Fruit fly (Drosophila melanogaster) whole organism, embryonic: ENCODE data around the gene CG33281.

ENCODE experiments used
- Antp ChIP-seq: fragments of 200-800 bp; sonication (Bioruptor generic); optimal IDR thresholded peaks from 3 replicates; lab custom pipeline; 2016; ENCODE audit warnings: missing biosample characterization, missing genetic modification characterization
- Atf-2 ChIP-seq: fragments of 200-800 bp; sonication (Bioruptor generic); optimal IDR thresholded peaks from 2 replicates; lab custom pipeline; 2016; ENCODE audit warnings: missing biosample characterization, missing genetic modification characterization
- BEAF-32 ChIP-seq: fragments of 200-800 bp; sonication (Bioruptor generic); optimal IDR thresholded peaks from 3 replicates; lab custom pipeline; 2017; ENCODE audit warnings: missing biosample characterization, missing genetic modification characterization, mild to moderate bottlenecking, moderate library complexity, missing genetic modification reagents
- CG10209 ChIP-seq: fragments of 200-800 bp; sonication (Bioruptor generic); optimal IDR thresholded peaks from 3 replicates; lab custom pipeline; 2017; ENCODE audit warnings: missing biosample characterization, mild to moderate bottlenecking, missing genetic modification characterization, missing genetic modification reagents
- CG11504 ChIP-seq: fragments of 200-800 bp; sonication (Bioruptor generic); optimal IDR thresholded peaks from 3 replicates; lab custom pipeline; 2019; ENCODE audit warnings: missing biosample characterization, mild to moderate bottlenecking, missing genetic modification characterization, moderate library complexity
- CG12155 ChIP-seq: fragments of 200-800 bp; sonication (Bioruptor generic); optimal IDR thresholded peaks from 3 replicates; lab custom pipeline; 2016; ENCODE audit warnings: missing biosample characterization, missing genetic modification characterization
- CG13424 ChIP-seq: fragments of 200-800 bp; sonication (Bioruptor generic); optimal IDR thresholded peaks from 2 replicates; lab custom pipeline; 2019; ENCODE audit warnings: missing biosample characterization, mild to moderate bottlenecking, missing genetic modification characterization, moderate library complexity
- CG13894 ChIP-seq: fragments of 200-800 bp; sonication (Bioruptor generic); optimal IDR thresholded peaks from 3 replicates; lab custom pipeline; 2018; ENCODE audit warnings: missing biosample characterization, mild to moderate bottlenecking, missing genetic modification characterization, moderate library complexity
- CG14860 ChIP-seq: fragments of 200-800 bp; sonication (Bioruptor generic); IDR thresholded peaks from 3 replicates; pipeline ENCODE4 v1.3.6; 2022; ENCODE audit warnings: missing biosample characterization, missing genetic modification characterization; ENCODE audit not compliant: partially characterized antibody
- CG15011 ChIP-seq: fragments of 200-800 bp; sonication (Bioruptor generic); optimal IDR thresholded peaks from 3 replicates; lab custom pipeline; 2018; ENCODE audit warnings: missing biosample characterization, mild to moderate bottlenecking, missing genetic modification characterization
- CG16813 ChIP-seq: fragments of 200-800 bp; sonication (Bioruptor generic); IDR thresholded peaks from 3 replicates; pipeline ENCODE4 v1.3.6; 2022; ENCODE audit warnings: missing biosample characterization, missing genetic modification characterization; ENCODE audit not compliant: partially characterized antibody
- CG18619 ChIP-seq: fragments of 200-800 bp; sonication (Bioruptor generic); optimal IDR thresholded peaks from 3 replicates; lab custom pipeline; 2017; ENCODE audit warnings: missing biosample characterization, mild to moderate bottlenecking, missing genetic modification characterization
- CG2712 ChIP-seq: fragments of 200-800 bp; optimal IDR thresholded peaks from 3 replicates; lab custom pipeline; 2019; ENCODE audit warnings: missing biosample characterization, mild to moderate bottlenecking, missing genetic modification characterization, moderate library complexity
- CG2875 ChIP-seq: fragments of 200-800 bp; sonication (Bioruptor generic); optimal IDR thresholded peaks from 2 replicates; lab custom pipeline; 2017; ENCODE audit warnings: missing biosample characterization, mild to moderate bottlenecking, missing genetic modification characterization, missing genetic modification reagents
- CG3065 ChIP-seq: fragments of 200-800 bp; sonication (Bioruptor generic); optimal IDR thresholded peaks from 2 replicates; lab custom pipeline; 2016; ENCODE audit warnings: missing biosample characterization, missing genetic modification characterization
- CG4424 ChIP-seq: fragments of 200-800 bp; sonication (Bioruptor generic); optimal IDR thresholded peaks from 3 replicates; lab custom pipeline; 2016; ENCODE audit warnings: missing biosample characterization, missing genetic modification characterization
- CG4707 ChIP-seq: fragments of 200-800 bp; sonication (Bioruptor generic); optimal IDR thresholded peaks from 2 replicates; lab custom pipeline; 2018; ENCODE audit warnings: missing biosample characterization, mild to moderate bottlenecking, missing genetic modification characterization, moderate library complexity
- CG6765 ChIP-seq: fragments of 200-800 bp; sonication (Bioruptor generic); optimal IDR thresholded peaks from 3 replicates; lab custom pipeline; 2017; ENCODE audit warnings: missing biosample characterization, mild to moderate bottlenecking, missing genetic modification characterization
- CG6791 ChIP-seq: fragments of 200-800 bp; sonication (Bioruptor generic); IDR thresholded peaks from 3 replicates; pipeline ENCODE4 v1.3.6; 2022; ENCODE audit warnings: missing biosample characterization, missing genetic modification characterization; ENCODE audit not compliant: partially characterized antibody
- CG6854 ChIP-seq: fragments of 200-800 bp; sonication (Bioruptor generic); optimal IDR thresholded peaks from 3 replicates; lab custom pipeline; 2017; ENCODE audit warnings: missing biosample characterization, mild to moderate bottlenecking, missing genetic modification characterization
- CG8281 ChIP-seq: fragments of 200-800 bp; sonication (Bioruptor generic); optimal IDR thresholded peaks from 2 replicates; lab custom pipeline; 2018; ENCODE audit warnings: missing biosample characterization, mild to moderate bottlenecking, missing genetic modification characterization, moderate library complexity
- Dad ChIP-seq: fragments of 200-800 bp; sonication (Bioruptor generic); optimal IDR thresholded peaks from 3 replicates; lab custom pipeline; 2016; ENCODE audit warnings: missing biosample characterization, missing genetic modification characterization
- Fer1 ChIP-seq: fragments of 200-800 bp; sonication (Bioruptor generic); optimal IDR thresholded peaks from 2 replicates; lab custom pipeline; 2017; ENCODE audit warnings: missing biosample characterization, mild to moderate bottlenecking, missing genetic modification characterization
- H2.0 ChIP-seq: fragments of 200-800 bp; sonication (Bioruptor generic); IDR thresholded peaks from 2 replicates; pipeline ENCODE4 v1.3.6; 2022; ENCODE audit warnings: missing biosample characterization, missing genetic modification characterization
- HmgZ ChIP-seq: fragments of 200-800 bp; sonication (Bioruptor generic); optimal IDR thresholded peaks from 2 replicates; lab custom pipeline; 2018; ENCODE audit warnings: missing biosample characterization, mild to moderate bottlenecking, missing genetic modification characterization
- MBD-R2 ChIP-seq: fragments of 200-800 bp; sonication (Bioruptor generic); IDR thresholded peaks from 2 replicates; pipeline ENCODE4 v1.3.6; 2022; ENCODE audit warnings: missing biosample characterization, missing genetic modification characterization
- Mes4 ChIP-seq: fragments of 200-800 bp; sonication (Bioruptor generic); optimal IDR thresholded peaks from 2 replicates; lab custom pipeline; 2016; ENCODE audit warnings: missing biosample characterization, missing genetic modification characterization
- Oli ChIP-seq: fragments of 200-800 bp; sonication (Bioruptor generic); optimal IDR thresholded peaks from 2 replicates; lab custom pipeline; 2018; ENCODE audit warnings: missing biosample characterization, mild to moderate bottlenecking, missing genetic modification characterization, moderate library complexity
- PHDP ChIP-seq: fragments of 200-800 bp; sonication (Bioruptor generic); optimal IDR thresholded peaks from 3 replicates; lab custom pipeline; 2018; ENCODE audit warnings: missing biosample characterization, mild to moderate bottlenecking, missing genetic modification characterization, moderate library complexity
- Scr ChIP-seq: fragments of 200-800 bp; sonication (Bioruptor generic); IDR thresholded peaks from 2 replicates; pipeline ENCODE4 v1.3.6; 2022; ENCODE audit warnings: missing biosample characterization, missing genetic modification characterization; ENCODE audit not compliant: partially characterized antibody
- Sox100B ChIP-seq: fragments of 200-800 bp; sonication (Bioruptor generic); optimal IDR thresholded peaks from 3 replicates; lab custom pipeline; 2018; ENCODE audit warnings: missing biosample characterization, mild to moderate bottlenecking, missing genetic modification characterization
- al ChIP-seq: fragments of 200-800 bp; sonication (Bioruptor generic); IDR thresholded peaks from 2 replicates; pipeline ENCODE4 v1.3.6; 2022; ENCODE audit warnings: missing biosample characterization, missing genetic modification characterization
- amos ChIP-seq: fragments of 200-800 bp; sonication (Bioruptor generic); IDR thresholded peaks from 2 replicates; pipeline ENCODE4 v1.3.6; 2022; ENCODE audit warnings: missing biosample characterization, missing genetic modification characterization; ENCODE audit not compliant: partially characterized antibody
- az2 ChIP-seq: fragments of 200-800 bp; sonication (Bioruptor generic); optimal IDR thresholded peaks from 3 replicates; lab custom pipeline; 2016; ENCODE audit warnings: missing biosample characterization, missing genetic modification characterization
- br ChIP-seq: fragments of >200 bp; optimal IDR thresholded peaks from 2 replicates; lab custom pipeline; 2017
- chn ChIP-seq: fragments of 200-800 bp; sonication (Bioruptor generic); optimal IDR thresholded peaks from 2 replicates; lab custom pipeline; 2016; ENCODE audit warnings: missing biosample characterization, missing genetic modification characterization
- dmrt99B ChIP-seq: fragments of 200-800 bp; sonication (Bioruptor generic); optimal IDR thresholded peaks from 2 replicates; lab custom pipeline; 2018; ENCODE audit warnings: missing biosample characterization, mild to moderate bottlenecking, missing genetic modification characterization, moderate library complexity
- dpn ChIP-seq, 2 experiments: fragments of 200-800 bp; sonication (Bioruptor generic); optimal IDR thresholded peaks; 3 replicates each; lab custom pipeline; 2016; ENCODE audit warnings: missing biosample characterization in 2 of 2, missing genetic modification characterization in 2 of 2
- gem ChIP-seq: fragments of 200-800 bp; sonication (Bioruptor generic); optimal IDR thresholded peaks from 2 replicates; lab custom pipeline; 2019; ENCODE audit warnings: missing biosample characterization, mild to moderate bottlenecking, missing genetic modification characterization, moderate library complexity
- hb ChIP-seq: fragments of 200-800 bp; sonication (Bioruptor generic); IDR thresholded peaks from 3 replicates; pipeline ENCODE4 v1.3.6; 2022; ENCODE audit warnings: missing biosample characterization, missing genetic modification characterization; ENCODE audit not compliant: partially characterized antibody
- hth ChIP-seq: fragments of >200 bp; optimal IDR thresholded peaks from 2 replicates; lab custom pipeline; 2017; ENCODE audit warnings: inconsistent platforms
- inv ChIP-seq: fragments of 200-800 bp; sonication (Bioruptor generic); IDR thresholded peaks from 2 replicates; pipeline ENCODE4 v1.3.6; 2022; ENCODE audit warnings: missing biosample characterization, missing genetic modification characterization; ENCODE audit not compliant: partially characterized antibody
- ken ChIP-seq: fragments of 200-800 bp; sonication (Bioruptor generic); IDR thresholded peaks from 3 replicates; pipeline ENCODE4 v1.3.6; 2022; ENCODE audit warnings: missing biosample characterization, missing genetic modification characterization
- pho ChIP-seq: fragments of 200-800 bp; sonication (Bioruptor generic); optimal IDR thresholded peaks from 2 replicates; lab custom pipeline; 2016; ENCODE audit warnings: missing biosample characterization, missing genetic modification characterization
- pros ChIP-seq: fragments of 200-800 bp; sonication (Bioruptor generic); optimal IDR thresholded peaks from 3 replicates; lab custom pipeline; 2019; ENCODE audit warnings: missing biosample characterization, mild to moderate bottlenecking, missing genetic modification characterization, moderate library complexity
- run ChIP-seq: fragments of 200-800 bp; sonication (Bioruptor generic); optimal IDR thresholded peaks from 3 replicates; lab custom pipeline; 2018; ENCODE audit warnings: missing biosample characterization, mild to moderate bottlenecking, missing genetic modification characterization
- salm ChIP-seq: fragments of 200-800 bp; sonication (Bioruptor generic); optimal IDR thresholded peaks from 2 replicates; lab custom pipeline; 2018; ENCODE audit warnings: missing biosample characterization, mild to moderate bottlenecking, missing genetic modification characterization
- seq ChIP-seq: fragments of 200-800 bp; sonication (Bioruptor generic); IDR thresholded peaks from 2 replicates; pipeline ENCODE4 v1.3.6; 2022; ENCODE audit warnings: missing biosample characterization, missing genetic modification characterization
- shn ChIP-seq: fragments of 200-800 bp; sonication (Bioruptor generic); optimal IDR thresholded peaks from 3 replicates; lab custom pipeline; 2016; ENCODE audit warnings: missing biosample characterization, missing genetic modification characterization
- slbo ChIP-seq: fragments of 200-800 bp; sonication (Bioruptor generic); IDR thresholded peaks from 2 replicates; pipeline ENCODE4 v1.3.6; 2022; ENCODE audit warnings: missing biosample characterization, missing genetic modification characterization
- usp ChIP-seq: fragments of >200 bp; optimal IDR thresholded peaks from 2 replicates; lab custom pipeline; 2017; ENCODE audit warnings: missing biosample characterization, missing genetic modification characterization

Gene CG33281

dm6 chr2L:3372483-3372929 lies 48.5 kb downstream of the CG33281 start (continued):
- TF ChIP-seq CG18619 (GFP tag; lab: Kevin White, UChicago): no peak
- TF ChIP-seq hth (lab: Kevin White, UChicago): no peak
- no peak for TF ChIP-seq H2.0
- TF ChIP-seq usp: no peak
- TF ChIP-seq CG12155: no peak
- TF ChIP-seq PHDP: peak; percentile 7
- no peak for TF ChIP-seq chn (GFP tag; lab: Kevin White, UChicago)
- no peak for TF ChIP-seq hb (GFP tag; lab: Robert Waterston, UW)
- TF ChIP-seq CG13424 (tag; lab: Kevin White, UChicago): peak; percentile 15
- peak; percentile 37 for TF ChIP-seq CG11504
- peak; percentile 3 for TF ChIP-seq pho (GFP tag; lab: Kevin White, UChicago)
- TF ChIP-seq salm (tag; lab: Kevin White, UChicago): no peak
- TF ChIP-seq CG4424 (GFP tag; lab: Kevin White, UChicago): no peak
- no peak for TF ChIP-seq CG13894 (tag; lab: Kevin White, UChicago)
- TF ChIP-seq ken (GFP tag; lab: Robert Waterston, UW): no peak
- peak; percentile 65 for TF ChIP-seq CG3065 (GFP tag; lab: Kevin White, UChicago)
- no peak for TF ChIP-seq CG6765 (GFP tag; lab: Kevin White, UChicago)
- no peak for TF ChIP-seq az2 (GFP tag; lab: Kevin White, UChicago)
- no peak for TF ChIP-seq CG8281 (tag; lab: Kevin White, UChicago)
- no peak for TF ChIP-seq Scr (GFP tag; lab: Robert Waterston, UW)
- no peak for TF ChIP-seq run (tag; lab: Kevin White, UChicago)
- TF ChIP-seq Antp (GFP tag; lab: Kevin White, UChicago): peak; percentile 7
- TF ChIP-seq CG10209 (GFP tag; lab: Kevin White, UChicago): peak; percentile 3
- no peak for TF ChIP-seq al
- no peak for TF ChIP-seq BEAF-32 (GFP tag; lab: Kevin White, UChicago)
- 0 out of 3 replicates have a peak, but pooled peaks have one; percentile 19 for TF ChIP-seq CG6791 (GFP tag; lab: Robert Waterston, UW)
- TF ChIP-seq gem (tag; lab: Kevin White, UChicago): peak; percentile 41
- no peak for TF ChIP-seq CG4707 (GFP tag; lab: Kevin White, UChicago)
- TF ChIP-seq Oli: peak; percentile 13
- TF ChIP-seq Dad (GFP tag; lab: Kevin White, UChicago): no peak
- peak; percentile 21 for TF ChIP-seq CG2712 (tag; lab: Kevin White, UChicago)
- no peak for TF ChIP-seq HmgZ (tag; lab: Kevin White, UChicago)
- no peak for TF ChIP-seq Atf-2 (GFP tag; lab: Kevin White, UChicago)
- no peak for TF ChIP-seq CG6854
- no peak for TF ChIP-seq br
- TF ChIP-seq CG15011 (GFP tag; lab: Kevin White, UChicago): no peak
- no peak for TF ChIP-seq CG2875 (GFP tag; lab: Kevin White, UChicago)
- no peak; the same call in 2 of the 3 replicates for TF ChIP-seq CG14860 (GFP tag; lab: Robert Waterston, UW)
- TF ChIP-seq pros (GFP tag; lab: Kevin White, UChicago): no peak
- TF ChIP-seq inv (GFP tag; lab: Robert Waterston, UW): 0 out of 2 replicates have a peak, but pooled peaks have one; percentile 23
- TF ChIP-seq MBD-R2: no peak
- TF ChIP-seq amos: peak; percentile 54
- TF ChIP-seq shn (GFP tag; lab: Kevin White, UChicago): no peak
- peak; percentile 47 for TF ChIP-seq CG16813 (GFP tag; lab: Robert Waterston, UW)
- peak; percentile 31; the same call in 1 of the 2 replicates for TF ChIP-seq slbo (GFP tag; lab: Robert Waterston, UW)
- no peak for TF ChIP-seq Sox100B (GFP tag; lab: Kevin White, UChicago)
- peak; percentile 13 for TF ChIP-seq dmrt99B (tag; lab: Kevin White, UChicago)
- no peak for TF ChIP-seq Mes4
- no peak for TF ChIP-seq seq (GFP tag; lab: Robert Waterston, UW)
- TF ChIP-seq Fer1 (GFP tag; lab: Kevin White, UChicago): no peak
- no peak for TF ChIP-seq dpn (GFP tag; optimal IDR thresholded peaks at IDR 0.05; lab: Kevin White, UChicago)
